Fruit fly (Drosophila melanogaster) whole organism, embryonic: Measurements from ENCODE around the gene COX7AL2.

ENCODE experiments used
- ATbp ChIP-seq: fragments of 200-800 bp; sonication (Bioruptor generic); optimal IDR thresholded peaks from 2 replicates; lab custom pipeline; 2017; ENCODE audit warnings: missing biosample characterization, mild to moderate bottlenecking, missing genetic modification characterization, missing genetic modification reagents
- Ada2b ChIP-seq: fragments of 200-800 bp; sonication (Bioruptor generic); IDR thresholded peaks from 2 replicates; pipeline ENCODE4 v1.3.6; 2022; ENCODE audit warnings: missing biosample characterization, missing genetic modification characterization
- Asciz ChIP-seq: fragments of 200-800 bp; sonication (Bioruptor generic); optimal IDR thresholded peaks from 2 replicates; lab custom pipeline; 2017; ENCODE audit warnings: missing biosample characterization, mild to moderate bottlenecking, missing genetic modification characterization, missing genetic modification reagents
- CG1024 ChIP-seq: fragments of 200-800 bp; sonication (Bioruptor generic); IDR thresholded peaks from 2 replicates; pipeline ENCODE4 v1.3.6; 2022; ENCODE audit warnings: missing biosample characterization, missing genetic modification characterization
- CG10321 ChIP-seq: fragments of 200-800 bp; sonication (Bioruptor generic); IDR thresholded peaks from 2 replicates; pipeline ENCODE4 v1.3.6; 2022; ENCODE audit warnings: missing biosample characterization, missing genetic modification characterization
- CG11247 ChIP-seq: fragments of 200-800 bp; sonication (Bioruptor generic); IDR thresholded peaks from 2 replicates; pipeline ENCODE4 v1.3.6; 2022; ENCODE audit warnings: missing biosample characterization, missing genetic modification characterization
- CG11456 ChIP-seq: fragments of 200-800 bp; sonication (Bioruptor generic); IDR thresholded peaks from 3 replicates; pipeline ENCODE4 v1.3.6; 2022; ENCODE audit warnings: missing biosample characterization, missing genetic modification characterization
- CG11695 ChIP-seq: fragments of 200-800 bp; sonication (Bioruptor generic); IDR thresholded peaks from 3 replicates; pipeline ENCODE4 v1.3.6; 2022; ENCODE audit warnings: missing biosample characterization, missing genetic modification characterization
- CG1233 ChIP-seq: fragments of 200-800 bp; sonication (Bioruptor generic); optimal IDR thresholded peaks from 4 replicates; lab custom pipeline; 2018; ENCODE audit warnings: missing biosample characterization, mild to moderate bottlenecking, missing genetic modification characterization
- CG13123 ChIP-seq: fragments of 200-800 bp; sonication (Bioruptor generic); optimal IDR thresholded peaks from 2 replicates; lab custom pipeline; 2016; ENCODE audit warnings: missing biosample characterization, missing genetic modification characterization
- CG14667 ChIP-seq: fragments of 200-800 bp; sonication (Bioruptor generic); IDR thresholded peaks from 2 replicates; pipeline ENCODE4 v1.3.6; 2022; ENCODE audit warnings: missing biosample characterization, missing genetic modification characterization
- CG15269 ChIP-seq: fragments of 200-800 bp; sonication (Bioruptor generic); optimal IDR thresholded peaks from 2 replicates; lab custom pipeline; 2018; ENCODE audit warnings: missing biosample characterization, mild to moderate bottlenecking, missing genetic modification characterization, moderate library complexity
- CG15696 ChIP-seq: fragments of 200-800 bp; sonication (Bioruptor generic); optimal IDR thresholded peaks from 2 replicates; lab custom pipeline; 2019; ENCODE audit warnings: missing biosample characterization, mild to moderate bottlenecking, missing genetic modification characterization, moderate library complexity
- CG16863 ChIP-seq: fragments of 200-800 bp; sonication (Bioruptor generic); optimal IDR thresholded peaks from 3 replicates; lab custom pipeline; 2016; ENCODE audit warnings: missing biosample characterization, missing genetic modification characterization
- CG17385 ChIP-seq: fragments of 200-800 bp; sonication (Bioruptor generic); optimal IDR thresholded peaks from 3 replicates; lab custom pipeline; 2018; ENCODE audit warnings: missing biosample characterization, mild to moderate bottlenecking, missing genetic modification characterization
- CG17568 ChIP-seq: fragments of 200-800 bp; sonication (Bioruptor generic); optimal IDR thresholded peaks from 2 replicates; lab custom pipeline; 2018; ENCODE audit warnings: missing biosample characterization, mild to moderate bottlenecking, missing genetic modification characterization, moderate library complexity
- CG3163 ChIP-seq: fragments of 200-800 bp; sonication (Bioruptor generic); optimal IDR thresholded peaks from 3 replicates; lab custom pipeline; 2016; ENCODE audit warnings: missing biosample characterization, missing genetic modification characterization
- CG33557 ChIP-seq: fragments of 200-800 bp; sonication (Bioruptor generic); optimal IDR thresholded peaks from 2 replicates; lab custom pipeline; 2019; ENCODE audit warnings: missing biosample characterization, mild to moderate bottlenecking, missing genetic modification characterization, moderate library complexity
- CG34376 ChIP-seq: fragments of 200-800 bp; sonication (Bioruptor generic); optimal IDR thresholded peaks from 2 replicates; lab custom pipeline; 2018; ENCODE audit warnings: missing biosample characterization, mild to moderate bottlenecking, missing genetic modification characterization
- CG3995 ChIP-seq: fragments of 200-800 bp; sonication (Bioruptor generic); optimal IDR thresholded peaks from 3 replicates; lab custom pipeline; 2016; ENCODE audit warnings: missing biosample characterization, missing genetic modification characterization
- CG6654 ChIP-seq: fragments of 200-800 bp; sonication (Bioruptor generic); optimal IDR thresholded peaks from 2 replicates; lab custom pipeline; 2017; ENCODE audit warnings: missing biosample characterization, mild to moderate bottlenecking, missing genetic modification characterization
- CG7987 ChIP-seq: fragments of 200-800 bp; sonication (Bioruptor generic); optimal IDR thresholded peaks from 2 replicates; lab custom pipeline; 2018; ENCODE audit warnings: missing biosample characterization, mild to moderate bottlenecking, missing genetic modification characterization, moderate library complexity
- D19A ChIP-seq: fragments of 200-800 bp; optimal IDR thresholded peaks from 3 replicates; lab custom pipeline; 2019; ENCODE audit warnings: missing biosample characterization, mild to moderate bottlenecking, missing genetic modification characterization, moderate library complexity
- Dad ChIP-seq: fragments of 200-800 bp; sonication (Bioruptor generic); optimal IDR thresholded peaks from 3 replicates; lab custom pipeline; 2016; ENCODE audit warnings: missing biosample characterization, missing genetic modification characterization
- Elba2 ChIP-seq: fragments of 200-800 bp; sonication (Bioruptor generic); optimal IDR thresholded peaks from 3 replicates; lab custom pipeline; 2016; ENCODE audit warnings: missing biosample characterization, missing genetic modification characterization
- Hmr ChIP-seq: fragments of 200-800 bp; sonication (Bioruptor generic); optimal IDR thresholded peaks from 3 replicates; lab custom pipeline; 2017; ENCODE audit warnings: mild to moderate bottlenecking, missing biosample characterization, missing genetic modification reagents, missing genetic modification characterization
- Med ChIP-seq: fragments of 200-800 bp; sonication (Bioruptor generic); peaks from one replicate; lab custom pipeline; 2016; ENCODE audit warnings: missing biosample characterization, missing genetic modification characterization, mild to moderate bottlenecking, inconsistent platforms, moderate library complexity
- Mes4 ChIP-seq: fragments of 200-800 bp; sonication (Bioruptor generic); optimal IDR thresholded peaks from 2 replicates; lab custom pipeline; 2016; ENCODE audit warnings: missing biosample characterization, missing genetic modification characterization
- NC2β ChIP-seq: fragments of 200-800 bp; sonication (Bioruptor generic); optimal IDR thresholded peaks from 2 replicates; lab custom pipeline; 2016; ENCODE audit warnings: missing biosample characterization, missing genetic modification characterization
- NfI ChIP-seq: fragments of 200-800 bp; sonication (Bioruptor generic); optimal IDR thresholded peaks from 3 replicates; lab custom pipeline; 2018; ENCODE audit warnings: missing biosample characterization, mild to moderate bottlenecking, missing genetic modification characterization, moderate library complexity
- TFAM ChIP-seq: fragments of 200-800 bp; sonication (Bioruptor generic); optimal IDR thresholded peaks from 2 replicates; lab custom pipeline; 2017; ENCODE audit warnings: missing biosample characterization, missing genetic modification characterization, inconsistent platforms
- Trl ChIP-seq, 3 experiments: fragments of >200 bp in 2 of 3; fragments of 200-800 bp in 1 of 3; sonication (Bioruptor generic) in 1 of 3; optimal IDR thresholded peaks; 2 replicates in 1 of 3; 3 replicates in 2 of 3; lab custom pipeline; 2016 to 2017; ENCODE audit warnings: missing biosample characterization in 1 of 3, missing genetic modification characterization in 1 of 3
- ac ChIP-seq: fragments of 200-800 bp; sonication (Bioruptor generic); optimal IDR thresholded peaks from 3 replicates; lab custom pipeline; 2017; ENCODE audit warnings: missing biosample characterization, mild to moderate bottlenecking, missing genetic modification characterization
- ara ChIP-seq: fragments of 200-800 bp; sonication (Bioruptor generic); IDR thresholded peaks from 2 replicates; pipeline ENCODE4 v1.3.6; 2022; ENCODE audit warnings: missing biosample characterization, missing genetic modification characterization
- cg ChIP-seq: fragments of 200-800 bp; sonication (Bioruptor generic); optimal IDR thresholded peaks from 3 replicates; lab custom pipeline; 2019; ENCODE audit warnings: missing biosample characterization, mild to moderate bottlenecking, missing genetic modification characterization, moderate library complexity
- chn ChIP-seq: fragments of 200-800 bp; sonication (Bioruptor generic); optimal IDR thresholded peaks from 2 replicates; lab custom pipeline; 2016; ENCODE audit warnings: missing biosample characterization, missing genetic modification characterization
- crc ChIP-seq: fragments of 200-800 bp; sonication (Bioruptor generic); optimal IDR thresholded peaks from 2 replicates; lab custom pipeline; 2016; ENCODE audit warnings: missing biosample characterization, missing genetic modification characterization
- cwo ChIP-seq: fragments of 200-800 bp; sonication (Bioruptor generic); optimal IDR thresholded peaks from 3 replicates; lab custom pipeline; 2017; ENCODE audit warnings: missing biosample characterization, missing genetic modification characterization, mild to moderate bottlenecking, moderate library complexity, missing genetic modification reagents
- dmrt99B ChIP-seq: fragments of 200-800 bp; sonication (Bioruptor generic); optimal IDR thresholded peaks from 2 replicates; lab custom pipeline; 2018; ENCODE audit warnings: missing biosample characterization, mild to moderate bottlenecking, missing genetic modification characterization, moderate library complexity
- ewg ChIP-seq: fragments of 200-800 bp; sonication (Bioruptor generic); optimal IDR thresholded peaks from 3 replicates; lab custom pipeline; 2017; ENCODE audit warnings: mild to moderate bottlenecking, missing biosample characterization, missing genetic modification reagents, missing genetic modification characterization
- eyg ChIP-seq: fragments of 200-800 bp; sonication (Bioruptor generic); optimal IDR thresholded peaks from 3 replicates; lab custom pipeline; 2016; ENCODE audit warnings: missing biosample characterization, missing genetic modification characterization
- hth ChIP-seq: fragments of >200 bp; optimal IDR thresholded peaks from 2 replicates; lab custom pipeline; 2017; ENCODE audit warnings: inconsistent platforms
- nerfin-1 ChIP-seq: fragments of 200-800 bp; sonication (Bioruptor generic); optimal IDR thresholded peaks from 3 replicates; lab custom pipeline; 2019; ENCODE audit warnings: missing biosample characterization, mild to moderate bottlenecking, missing genetic modification characterization, moderate library complexity
- otp ChIP-seq: fragments of 200-800 bp; sonication (Bioruptor generic); IDR thresholded peaks from 3 replicates; pipeline ENCODE4, ENCODE4 v1.3.6; 2022; ENCODE audit warnings: missing biosample characterization, missing genetic modification characterization
- pros ChIP-seq: fragments of 200-800 bp; sonication (Bioruptor generic); optimal IDR thresholded peaks from 3 replicates; lab custom pipeline; 2019; ENCODE audit warnings: missing biosample characterization, mild to moderate bottlenecking, missing genetic modification characterization, moderate library complexity
- repo ChIP-seq: fragments of 200-800 bp; sonication (Bioruptor generic); optimal IDR thresholded peaks from 2 replicates; lab custom pipeline; 2016; ENCODE audit warnings: missing biosample characterization, missing genetic modification characterization
- so ChIP-seq: fragments of 200-800 bp; sonication (Bioruptor generic); IDR thresholded peaks from 3 replicates; pipeline ENCODE4 v1.3.6; 2022; ENCODE audit warnings: missing biosample characterization, missing genetic modification characterization
- sr ChIP-seq: fragments of 200-800 bp; sonication (Bioruptor generic); IDR thresholded peaks from 3 replicates; pipeline ENCODE4 v1.3.6; 2022; ENCODE audit warnings: missing biosample characterization, missing genetic modification characterization
- tgo ChIP-seq: fragments of 200-800 bp; sonication (Bioruptor generic); IDR thresholded peaks from 3 replicates; pipeline ENCODE4 v1.3.6; 2022; ENCODE audit warnings: missing biosample characterization, missing genetic modification characterization
- tio ChIP-seq: fragments of 200-800 bp; sonication (Bioruptor generic); optimal IDR thresholded peaks from 2 replicates; lab custom pipeline; 2017; ENCODE audit warnings: missing biosample characterization, missing genetic modification characterization, inconsistent platforms

Gene COX7AL2

DNA sequence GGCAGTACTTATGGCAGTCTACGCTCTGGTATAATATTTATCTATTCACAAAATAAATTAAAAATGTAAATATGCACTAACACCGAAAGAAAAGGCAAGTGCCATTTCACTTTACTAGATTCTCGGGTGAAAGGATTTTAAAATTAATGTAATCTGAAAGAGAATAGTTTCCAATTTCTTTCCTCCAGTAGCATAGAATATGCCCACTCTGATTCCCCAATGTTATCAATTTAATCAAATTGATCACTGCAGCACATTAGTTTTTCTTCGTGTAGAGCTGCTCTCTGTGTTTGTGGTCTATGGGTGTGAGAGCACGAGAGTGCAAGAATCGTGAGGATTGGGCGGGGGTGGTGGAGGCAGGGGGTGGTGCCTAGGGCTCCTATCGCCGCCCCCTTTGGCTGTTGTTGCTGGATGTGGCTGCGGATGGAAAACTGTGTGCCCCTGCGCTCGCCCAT lies 3.4 kb upstream of the COX7AL2 start (continued):
- TF ChIP-seq tio (GFP tag; lab: Kevin White, UChicago) (peak; percentile 84), chn (GFP tag; lab: Kevin White, UChicago) (peak; percentile 82), CG1233 (GFP tag; lab: Kevin White, UChicago) (peak; percentile 81), repo (peak; percentile 50), D19A (tag; lab: Kevin White, UChicago) (peak; percentile 85), crc (peak; percentile 42), ATbp (peak; percentile 91), cg (GFP tag; lab: Kevin White, UChicago) (no peak), CG3995 (GFP tag; lab: Kevin White, UChicago) (no peak), NC2β (GFP tag; lab: Kevin White, UChicago) (peak; percentile 73), CG10321 (GFP tag; lab: Robert Waterston, UW) (0 out of 2 replicates have a peak, but pooled peaks have one; percentile 7), hth (lab: Kevin White, UChicago) (no peak), Med (GFP tag; lab: Kevin White, UChicago) (peak; percentile 91), CG15696 (peak; percentile 83), CG1024 (GFP tag; lab: Robert Waterston, UW) (peak; percentile 32; the same call in 1 of the 2 replicates), ara (GFP tag; lab: Robert Waterston, UW) (peak; percentile 88), ac (GFP tag; lab: Kevin White, UChicago) (peak; percentile 65), CG15269 (tag; lab: Kevin White, UChicago) (peak; percentile 50), Elba2 (no peak), cwo (peak; percentile 50), Ada2b (GFP tag; lab: Robert Waterston, UW) (peak; percentile 52), sr (no peak), ewg (GFP tag; lab: Kevin White, UChicago) (peak; percentile 84), Trl (optimal IDR thresholded peaks at IDR 0.05; lab: Kevin White, UChicago) (peak in 1 of 2 experiments; percentile 43), Trl (GFP tag; optimal IDR thresholded peaks at IDR 0.05; lab: Kevin White, UChicago) (peak; percentile 69), otp (GFP tag; lab: Robert Waterston, UW) (peak; percentile 83), Mes4 (GFP tag; lab: Kevin White, UChicago) (peak; percentile 75), nerfin-1 (tag; lab: Kevin White, UChicago) (peak; percentile 92), CG33557 (peak; percentile 96), TFAM (GFP tag; lab: Kevin White, UChicago) (peak; percentile 67), CG11247 (GFP tag; lab: Robert Waterston, UW) (peak; percentile 48), CG13123 (GFP tag; lab: Kevin White, UChicago) (peak; percentile 83), tgo (GFP tag; lab: Robert Waterston, UW) (peak; percentile 61; the same call in 2 of the 3 replicates), eyg (peak; percentile 31), so (GFP tag; lab: Robert Waterston, UW) (peak; percentile 70; the same call in 2 of the 3 replicates), Asciz (GFP tag; lab: Kevin White, UChicago) (peak; percentile 95), Hmr (GFP tag; lab: Kevin White, UChicago) (peak; percentile 45), CG11456 (GFP tag; lab: Robert Waterston, UW) (0 out of 3 replicates have a peak, but pooled peaks have one; percentile 18), CG11695 (GFP tag; lab: Robert Waterston, UW) (peak; percentile 54; the same call in 1 of the 3 replicates), CG6654 (GFP tag; lab: Kevin White, UChicago) (peak; percentile 73), CG34376 (no peak), pros (GFP tag; lab: Kevin White, UChicago) (no peak), dmrt99B (tag; lab: Kevin White, UChicago) (peak; percentile 82), CG17568 (GFP tag; lab: Kevin White, UChicago) (peak; percentile 81), CG3163 (no peak), NfI (peak; percentile 79), CG7987 (peak; percentile 59), CG14667 (GFP tag; lab: Robert Waterston, UW) (peak; percentile 45; the same call in 1 of the 2 replicates), Dad (GFP tag; lab: Kevin White, UChicago) (peak; percentile 59), CG16863 (GFP tag; lab: Kevin White, UChicago) (peak; percentile 73), CG17385 (GFP tag; lab: Kevin White, UChicago) (peak; percentile 77)
